Worm (Caenorhabditis elegans) whole organism, L2 larva: ENCODE measurements around the gene tra-2.

Source experiments
- C34F6.9 ChIP-seq: fragments of 150-350 bp; optimal IDR thresholded peaks from 2 replicates; lab custom pipeline; 2014; ENCODE audit warnings: missing biosample characterization, missing genetic modification characterization
- F13H6.1 ChIP-seq: sonication (generic microtip); optimal IDR thresholded peaks from 2 replicates; lab custom pipeline; 2016; ENCODE audit warnings: missing genetic modification characterization, missing compliant biosample characterization
- R02D3.7 ChIP-seq: fragments of 150-350 bp; optimal IDR thresholded peaks from 2 replicates; lab custom pipeline; 2014; ENCODE audit warnings: missing biosample characterization, missing genetic modification characterization
- Y55F3AM.14 ChIP-seq: fragments of 200-800 bp; sonication (Bioruptor generic); optimal IDR thresholded peaks from 2 replicates; lab custom pipeline; 2018; ENCODE audit warnings: mild to moderate bottlenecking, missing genetic modification characterization, missing compliant biosample characterization
- ZK546.5 ChIP-seq: sonication (generic microtip); optimal IDR thresholded peaks from 2 replicates; lab custom pipeline; 2017; ENCODE audit warnings: missing biosample characterization, missing genetic modification characterization
- alr-1 ChIP-seq: fragments of 150-350 bp; optimal IDR thresholded peaks from 2 replicates; lab custom pipeline; 2014; ENCODE audit warnings: missing biosample characterization, missing genetic modification characterization
- aly-2 ChIP-seq: fragments of 150-350 bp; optimal IDR thresholded peaks from 2 replicates; lab custom pipeline; 2014; ENCODE audit warnings: missing biosample characterization, missing genetic modification characterization
- ama-1 ChIP-seq: fragments of 150-350 bp; optimal IDR thresholded peaks from 2 replicates; lab custom pipeline; 2018; ENCODE audit warnings: inconsistent platforms
- blmp-1 ChIP-seq: sonication (generic microtip); optimal IDR thresholded peaks from 2 replicates; lab custom pipeline; 2017; ENCODE audit warnings: missing genetic modification characterization, mild to moderate bottlenecking, missing compliant biosample characterization, antibody characterized with exemption, moderate library complexity; ENCODE audit not compliant: insufficient read depth
- ceh-16 ChIP-seq: fragments of 150-350 bp; optimal IDR thresholded peaks from 2 replicates; lab custom pipeline; 2014; ENCODE audit warnings: missing biosample characterization, missing genetic modification characterization
- ceh-82 ChIP-seq: fragments of 150-350 bp; optimal IDR thresholded peaks from 2 replicates; lab custom pipeline; 2014; ENCODE audit warnings: missing biosample characterization, missing genetic modification characterization
- crh-2 ChIP-seq: sonication (generic microtip); optimal IDR thresholded peaks from 2 replicates; lab custom pipeline; 2017; ENCODE audit warnings: missing biosample characterization, missing genetic modification characterization
- dmd-4 ChIP-seq: sonication (generic microtip); optimal IDR thresholded peaks from 2 replicates; lab custom pipeline; 2017; ENCODE audit warnings: missing biosample characterization, missing genetic modification characterization
- egl-27 ChIP-seq: sonication (generic microtip); optimal IDR thresholded peaks from 3 replicates; lab custom pipeline; 2017; ENCODE audit warnings: missing biosample characterization, missing genetic modification reagents, missing genetic modification characterization
- elt-3 ChIP-seq: sonication (generic microtip); optimal IDR thresholded peaks from 2 replicates; lab custom pipeline; 2017; ENCODE audit warnings: missing biosample characterization, missing genetic modification characterization
- fos-1 ChIP-seq: fragments of 150-350 bp; optimal IDR thresholded peaks from 2 replicates; lab custom pipeline; 2014; ENCODE audit warnings: missing biosample characterization, missing genetic modification characterization
- gmeb-1 ChIP-seq: fragments of 150-350 bp; optimal IDR thresholded peaks from 2 replicates; lab custom pipeline; 2014; ENCODE audit warnings: missing biosample characterization, missing genetic modification characterization
- lin-13 ChIP-seq: fragments of 150-350 bp; optimal IDR thresholded peaks from 2 replicates; lab custom pipeline; 2014; ENCODE audit warnings: missing biosample characterization, missing genetic modification reagents, missing genetic modification characterization
- lin-39 ChIP-seq: fragments of 150-350 bp; optimal IDR thresholded peaks from 2 replicates; lab custom pipeline; 2014; ENCODE audit warnings: missing biosample characterization, missing genetic modification reagents, missing genetic modification characterization
- lsy-2 ChIP-seq, 2 experiments: fragments of 150-350 bp in 1 of 2; sonication (generic microtip) in 1 of 2; optimal IDR thresholded peaks; 2 replicates each; lab custom pipeline; 2014 to 2017; ENCODE audit warnings: missing biosample characterization in 2 of 2, missing genetic modification characterization in 2 of 2
- mab-5 ChIP-seq: fragments of 150-350 bp; optimal IDR thresholded peaks from 2 replicates; lab custom pipeline; 2014; ENCODE audit warnings: missing biosample characterization, missing genetic modification characterization
- mdl-1 ChIP-seq, 2 experiments: fragments of 150-350 bp in 1 of 2; sonication (generic microtip) in 1 of 2; optimal IDR thresholded peaks; 2 replicates each; lab custom pipeline; 2017; ENCODE audit warnings: missing biosample characterization in 2 of 2, missing genetic modification characterization in 2 of 2
- nhr-10 ChIP-seq: sonication (generic microtip); optimal IDR thresholded peaks from 2 replicates; lab custom pipeline; 2017; ENCODE audit warnings: missing biosample characterization, missing genetic modification characterization
- nhr-12 ChIP-seq: fragments of 150-350 bp; optimal IDR thresholded peaks from 2 replicates; lab custom pipeline; 2014; ENCODE audit warnings: missing biosample characterization, missing genetic modification characterization
- nhr-129 ChIP-seq: fragments of 150-350 bp; optimal IDR thresholded peaks from 2 replicates; lab custom pipeline; 2014; ENCODE audit warnings: missing biosample characterization, missing genetic modification characterization
- nhr-21 ChIP-seq: fragments of 150-350 bp; optimal IDR thresholded peaks from 2 replicates; lab custom pipeline; 2014; ENCODE audit warnings: missing biosample characterization, missing genetic modification characterization
- nhr-23 ChIP-seq: fragments of 150-350 bp; optimal IDR thresholded peaks from 2 replicates; lab custom pipeline; 2014; ENCODE audit warnings: missing biosample characterization, missing genetic modification reagents, missing genetic modification characterization
- nhr-237 ChIP-seq: fragments of 150-350 bp; optimal IDR thresholded peaks from 2 replicates; lab custom pipeline; 2014; ENCODE audit warnings: missing biosample characterization, missing genetic modification characterization
- nhr-25 ChIP-seq: fragments of 150-350 bp; sonication (generic microtip); optimal IDR thresholded peaks from 3 replicates; lab custom pipeline; 2014; ENCODE audit warnings: missing biosample characterization, missing genetic modification characterization
- nhr-6 ChIP-seq: fragments of 150-350 bp; optimal IDR thresholded peaks from 2 replicates; lab custom pipeline; 2014; ENCODE audit warnings: missing biosample characterization, missing genetic modification characterization
- nhr-77 ChIP-seq: fragments of 150-350 bp; optimal IDR thresholded peaks from 2 replicates; lab custom pipeline; 2014; ENCODE audit warnings: missing biosample characterization, missing genetic modification characterization
- peb-1 ChIP-seq: fragments of 150-350 bp; optimal IDR thresholded peaks from 2 replicates; lab custom pipeline; 2014; ENCODE audit warnings: missing biosample characterization, missing genetic modification characterization
- sem-4 ChIP-seq: fragments of 150-350 bp; optimal IDR thresholded peaks from 2 replicates; lab custom pipeline; 2014; ENCODE audit warnings: missing biosample characterization, missing genetic modification reagents, missing genetic modification characterization
- sma-3 ChIP-seq: sonication (generic microtip); optimal IDR thresholded peaks from 2 replicates; lab custom pipeline; 2016; ENCODE audit warnings: missing genetic modification reagents, missing genetic modification characterization, missing compliant biosample characterization
- sma-9 ChIP-seq, 2 experiments: fragments of 150-350 bp in 1 of 2; sonication (generic microtip) in 1 of 2; optimal IDR thresholded peaks; 2 replicates each; lab custom pipeline; 2014 to 2016; ENCODE audit warnings: missing genetic modification characterization in 2 of 2, mild to moderate bottlenecking in 1 of 2, missing biosample characterization in 1 of 2, missing compliant biosample characterization in 1 of 2, missing genetic modification reagents in 1 of 2, moderate library complexity in 1 of 2
- snpc-4 ChIP-seq: fragments of 150-350 bp; optimal IDR thresholded peaks from 2 replicates; lab custom pipeline; 2014; ENCODE audit warnings: missing biosample characterization, missing genetic modification characterization
- unc-39 ChIP-seq: fragments of 150-350 bp; optimal IDR thresholded peaks from 2 replicates; lab custom pipeline; 2014; ENCODE audit warnings: missing biosample characterization, missing genetic modification characterization
- unc-55 ChIP-seq: fragments of 150-350 bp; sonication (generic microtip); optimal IDR thresholded peaks from 3 replicates; lab custom pipeline; 2014; ENCODE audit warnings: missing biosample characterization, missing genetic modification reagents, missing genetic modification characterization
- unc-62 ChIP-seq: fragments of 150-350 bp; optimal IDR thresholded peaks from 2 replicates; lab custom pipeline; 2014; ENCODE audit warnings: missing biosample characterization, missing genetic modification reagents, missing genetic modification characterization
- zag-1 ChIP-seq: fragments of 150-350 bp; optimal IDR thresholded peaks from 2 replicates; lab custom pipeline; 2014; ENCODE audit warnings: missing biosample characterization, missing genetic modification characterization
- ztf-11 ChIP-seq: sonication (generic microtip); optimal IDR thresholded peaks from 2 replicates; lab custom pipeline; 2017; ENCODE audit warnings: missing biosample characterization, missing genetic modification characterization
- ztf-4 ChIP-seq: fragments of 150-350 bp; optimal IDR thresholded peaks from 2 replicates; lab custom pipeline; 2014; ENCODE audit warnings: missing biosample characterization, missing genetic modification characterization

The tra-2 gene

ce11 chrII:6973501-6973900, 8.0 kb upstream of the tra-2 start, which contains the start of gene sod-1:
TSS of gene sod-1 (minus strand) at chrII:6973887.
- TF ChIP-seq ZK546.5 (no peak), nhr-129 (tag; lab: Kevin White, UChicago) (peak; percentile 4)
- TF ChIP-seq, all 48 proteins: peak for 1

- TF ChIP-seq ZK546.5 (no peak), lin-13 (GFP tag; lab: Kevin White, UChicago) (peak; percentile 7)
These were observed 6.8 kb upstream of the tra-2 start, which contains the start of gene art-1 for ce11 chrII:6972185-6972737. TSS of gene art-1 (minus strand) at chrII:6972235.

- TF ChIP-seq zag-1 = no peak
- no peak for TF ChIP-seq dmd-4
- no peak for TF ChIP-seq sma-9 (GFP tag; optimal IDR thresholded peaks at IDR 0.05; lab: Kevin White, UChicago)
- no peak for TF ChIP-seq sma-9 (tag; optimal IDR thresholded peaks at IDR 0.05; lab: Kevin White, UChicago)
- no peak for TF ChIP-seq F13H6.1 (tag; lab: Kevin White, UChicago)
- TF ChIP-seq mdl-1 (tag; optimal IDR thresholded peaks at IDR 0.05; lab: Kevin White, UChicago) = no peak
- TF ChIP-seq sma-3 = no peak
- no peak for TF ChIP-seq fos-1
- TF ChIP-seq nhr-23 (tag; lab: Kevin White, UChicago) = no peak
- TF ChIP-seq elt-3 = no peak
- no peak for TF ChIP-seq ceh-82 (tag; lab: Kevin White, UChicago)
- TF ChIP-seq ztf-4 (tag; lab: Kevin White, UChicago) = no peak
- no peak for TF ChIP-seq Y55F3AM.14 (GFP tag; lab: Kevin White, UChicago)
- no peak for TF ChIP-seq nhr-21
- no peak for TF ChIP-seq aly-2
- TF ChIP-seq nhr-77 (tag; lab: Kevin White, UChicago) = no peak
- TF ChIP-seq sem-4 (tag; lab: Kevin White, UChicago) = no peak
- no peak for TF ChIP-seq R02D3.7 (tag; lab: Kevin White, UChicago)
- no peak for TF ChIP-seq snpc-4 (tag; lab: Kevin White, UChicago)
- TF ChIP-seq gmeb-1 (tag; lab: Kevin White, UChicago) = no peak
- TF ChIP-seq unc-39 (tag; lab: Kevin White, UChicago) = no peak
These were observed 5.0 kb upstream of the tra-2 start, which contains the start of gene C15F1.5 for ce11 chrII:6970515-6970914. TSS of gene C15F1.5 (minus strand) at chrII:6970615.

ce11 chrII:6968191-6968675, 2.8 kb upstream of the tra-2 start:
- peak; percentile 8 for TF ChIP-seq ZK546.5
- TF ChIP-seq nhr-21 = peak; percentile 77
- TF ChIP-seq lin-13 (GFP tag; lab: Kevin White, UChicago) = peak; percentile 60
- peak; percentile 70 for TF ChIP-seq F13H6.1 (tag; lab: Kevin White, UChicago)
- TF ChIP-seq sem-4 (tag; lab: Kevin White, UChicago) = peak; percentile 59
- TF ChIP-seq mdl-1 (tag; optimal IDR thresholded peaks at IDR 0.05; lab: Kevin White, UChicago) = peak; percentile 66 to 76
- TF ChIP-seq snpc-4 (tag; lab: Kevin White, UChicago) = peak; percentile 98
- TF ChIP-seq C34F6.9 (tag; lab: Kevin White, UChicago) = peak; percentile 67
- TF ChIP-seq lin-39 (tag; lab: Kevin White, UChicago) = no peak
- TF ChIP-seq ama-1 (lab: Kevin White, UChicago) = peak; percentile 95
- peak; percentile 41 for TF ChIP-seq ztf-4 (tag; lab: Kevin White, UChicago)
- no peak for TF ChIP-seq nhr-237 (tag; lab: Kevin White, UChicago)
- TF ChIP-seq dmd-4 = no peak
- TF ChIP-seq nhr-12 (tag; lab: Kevin White, UChicago) = no peak
- TF ChIP-seq alr-1 = no peak
- TF ChIP-seq mab-5 (tag; lab: Kevin White, UChicago) = peak; percentile 41
- peak; percentile 50 to 76 for TF ChIP-seq lsy-2 (tag; optimal IDR thresholded peaks at IDR 0.05; lab: Kevin White, UChicago)
- TF ChIP-seq gmeb-1 (tag; lab: Kevin White, UChicago) = peak; percentile 62
- TF ChIP-seq sma-9 (GFP tag; optimal IDR thresholded peaks at IDR 0.05; lab: Kevin White, UChicago) = peak; percentile 86
- no peak for TF ChIP-seq sma-9 (tag; optimal IDR thresholded peaks at IDR 0.05; lab: Kevin White, UChicago)
- peak; percentile 40 for TF ChIP-seq fos-1
- peak; percentile 44 for TF ChIP-seq nhr-77 (tag; lab: Kevin White, UChicago)
- peak; percentile 41 for TF ChIP-seq nhr-25 (tag; lab: Kevin White, UChicago)
- TF ChIP-seq nhr-10 (tag; lab: Kevin White, UChicago) = no peak
- TF ChIP-seq sma-3 = peak; percentile 86
- TF ChIP-seq egl-27 (tag; lab: Kevin White, UChicago) = peak; percentile 61
- no peak for TF ChIP-seq aly-2
- TF ChIP-seq zag-1 = peak; percentile 66
- TF ChIP-seq blmp-1 (tag; lab: Kevin White, UChicago) = no peak
- peak; percentile 52 for TF ChIP-seq crh-2
- peak; percentile 38 for TF ChIP-seq ceh-16 (tag; lab: Kevin White, UChicago)
- peak; percentile 2 for TF ChIP-seq nhr-6 (tag; lab: Kevin White, UChicago)
- peak; percentile 24 for TF ChIP-seq unc-55
- no peak for TF ChIP-seq unc-62 (GFP tag; lab: Kevin White, UChicago)
- TF ChIP-seq peb-1 (tag; lab: Kevin White, UChicago) = no peak
- TF ChIP-seq ceh-82 (tag; lab: Kevin White, UChicago) = peak; percentile 14
- TF ChIP-seq ztf-11 = no peak
- TF ChIP-seq R02D3.7 (tag; lab: Kevin White, UChicago) = peak; percentile 34
- peak; percentile 70 for TF ChIP-seq nhr-129 (tag; lab: Kevin White, UChicago)
- peak; percentile 59 for TF ChIP-seq Y55F3AM.14 (GFP tag; lab: Kevin White, UChicago)
